Worm (Caenorhabditis elegans): ENCODE data around the gene Y47A7.2.

Y47A7.2 gene

DNA sequence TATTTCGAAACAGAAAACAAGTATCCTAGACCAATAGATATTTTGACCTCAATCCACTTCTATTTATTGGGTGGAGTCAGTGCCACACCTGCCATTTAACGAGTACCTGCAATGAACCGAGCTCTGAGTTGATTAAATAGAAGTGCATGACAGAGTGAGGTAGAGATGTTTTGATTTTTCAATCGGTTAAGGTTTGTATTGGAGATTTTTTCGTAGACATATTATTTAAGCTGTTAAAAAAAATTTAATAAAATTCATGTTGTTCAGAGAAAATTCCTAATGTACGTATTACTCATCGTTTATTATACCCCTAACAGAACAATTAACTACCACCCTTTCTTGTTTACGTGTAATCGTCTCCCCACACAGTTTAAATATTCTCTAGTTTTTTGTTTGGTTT is 42.6 kb downstream of the Y47A7.2 start, which contains the start of gene srx-38:
srx-38 (minus strand) TSS at position 101 of the 400 bp plus-strand sequence.
- no peak for TF ChIP-seq crh-2 (tag; optimal IDR thresholded peaks at IDR 0.05)
- no peak for TF ChIP-seq mdl-1 (tag; optimal IDR thresholded peaks at IDR 0.05)
- TF ChIP-seq lsy-2 (tag; optimal IDR thresholded peaks at IDR 0.05), result no peak
- no peak for TF ChIP-seq sem-4 (tag; optimal IDR thresholded peaks at IDR 0.05)
- no peak for TF ChIP-seq alr-1 (tag; optimal IDR thresholded peaks at IDR 0.05)
- TF ChIP-seq dmd-4 (tag; optimal IDR thresholded peaks at IDR 0.05), result no peak
- no peak for TF ChIP-seq nhr-77 (tag; optimal IDR thresholded peaks at IDR 0.05)
- no peak for TF ChIP-seq aly-2 (tag; optimal IDR thresholded peaks at IDR 0.05)
- no peak for TF ChIP-seq Y55F3AM.14 (GFP tag; optimal IDR thresholded peaks at IDR 0.05)
- TF ChIP-seq nhr-6 (tag; optimal IDR thresholded peaks at IDR 0.05), result no peak
- TF ChIP-seq gmeb-1 (tag; optimal IDR thresholded peaks at IDR 0.05), result no peak
- TF ChIP-seq lin-11 (tag; optimal IDR thresholded peaks at IDR 0.05), result no peak
- no peak for TF ChIP-seq zag-1 (tag; optimal IDR thresholded peaks at IDR 0.05)
- no peak for TF ChIP-seq unc-39 (tag; optimal IDR thresholded peaks at IDR 0.05)
- no peak for TF ChIP-seq ceh-16 (tag; optimal IDR thresholded peaks at IDR 0.05)
- TF ChIP-seq sma-3 (GFP tag; optimal IDR thresholded peaks at IDR 0.05), result no peak
- no peak for TF ChIP-seq nhr-23 (tag; optimal IDR thresholded peaks at IDR 0.05)
- no peak for TF ChIP-seq skn-1 (tag; optimal IDR thresholded peaks at IDR 0.05)
- TF ChIP-seq mab-5 (tag; optimal IDR thresholded peaks at IDR 0.05), result no peak

DNA sequence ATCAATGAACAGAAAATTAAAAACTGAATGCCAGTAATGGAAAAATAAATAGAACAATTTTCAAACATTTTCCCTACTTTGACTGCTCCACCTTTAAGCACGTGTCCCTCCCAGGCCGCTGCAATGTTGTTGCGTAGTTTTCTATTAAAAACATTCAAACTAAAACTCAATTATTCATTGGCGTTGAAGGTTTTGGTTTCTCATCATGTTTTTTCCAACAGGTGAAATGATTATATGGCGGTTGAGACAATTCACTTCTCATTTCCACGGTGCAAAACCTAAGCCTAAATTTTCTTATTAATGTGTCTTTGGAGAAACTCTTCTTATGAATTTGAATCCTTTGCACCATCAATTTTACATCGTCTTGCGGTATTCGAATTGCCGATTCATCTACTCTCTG is 47.3 kb downstream of the Y47A7.2 start, which contains the start of gene srh-130:
srh-130 (plus strand) TSS at position 301 of the 400 bp plus-strand sequence.
- TF ChIP-seq unc-55 (GFP tag; optimal IDR thresholded peaks at IDR 0.05), result no peak
- no peak for TF ChIP-seq ama-1 (optimal IDR thresholded peaks at IDR 0.05)
- TF ChIP-seq nhr-11 (tag; optimal IDR thresholded peaks at IDR 0.05), result no peak
- no peak for TF ChIP-seq ceh-82 (tag; optimal IDR thresholded peaks at IDR 0.05)
- no peak for TF ChIP-seq nhr-23 (tag; optimal IDR thresholded peaks at IDR 0.05)
- TF ChIP-seq ceh-16 (tag; optimal IDR thresholded peaks at IDR 0.05), result no peak
- no peak for TF ChIP-seq skn-1 (tag; optimal IDR thresholded peaks at IDR 0.05)
- TF ChIP-seq nhr-21 (tag; optimal IDR thresholded peaks at IDR 0.05), result no peak
- TF ChIP-seq lin-11 (tag; optimal IDR thresholded peaks at IDR 0.05), result no peak
- TF ChIP-seq nhr-12 (tag; optimal IDR thresholded peaks at IDR 0.05), result no peak
- TF ChIP-seq unc-39 (tag; optimal IDR thresholded peaks at IDR 0.05), result no peak

ce11 chrV:5146394-5146793 is 51.7 kb downstream of the Y47A7.2 start, which contains the start of gene F14F9.6:
TSS of gene F14F9.6 (minus strand) at chrV:5146494.
- no peak for TF ChIP-seq nhr-25 (tag; optimal IDR thresholded peaks at IDR 0.05)
